Worm (Caenorhabditis elegans) whole organism, late embryonic: ENCODE data around the gene C05E11.7.
A peak's percentile ranks its signal among the peaks of the same experiment; 100 is the strongest.

Experiments
- C08G9.2 ChIP-seq: sonication (generic microtip); optimal IDR thresholded peaks from 2 replicates; lab custom pipeline; 2016; ENCODE audit warnings: mild to moderate bottlenecking, missing genetic modification characterization, moderate library complexity, missing compliant biosample characterization
- C38D4.7 ChIP-seq: fragments of 200-800 bp; sonication (Bioruptor generic); optimal IDR thresholded peaks from 2 replicates; lab custom pipeline; 2018; ENCODE audit warnings: mild to moderate bottlenecking, missing genetic modification characterization, moderate library complexity, missing compliant biosample characterization
- F13H6.1 ChIP-seq: sonication (generic microtip); optimal IDR thresholded peaks from 2 replicates; lab custom pipeline; 2016; ENCODE audit warnings: missing genetic modification characterization, missing compliant biosample characterization
- K02D7.2 ChIP-seq: sonication (generic microtip); optimal IDR thresholded peaks from 2 replicates; lab custom pipeline; 2017; ENCODE audit warnings: mild to moderate bottlenecking, missing genetic modification characterization, missing compliant biosample characterization
- K09A11.1 ChIP-seq: sonication (generic microtip); optimal IDR thresholded peaks from 2 replicates; lab custom pipeline; 2017; ENCODE audit warnings: antibody characterized with exemption, mild to moderate bottlenecking, missing genetic modification characterization, missing compliant biosample characterization; ENCODE audit not compliant: insufficient read depth
- Y22D7AL.16 ChIP-seq: sonication (generic microtip); optimal IDR thresholded peaks from 2 replicates; lab custom pipeline; 2016; ENCODE audit warnings: missing genetic modification characterization, missing compliant biosample characterization
- ceh-18 ChIP-seq: sonication (generic microtip); optimal IDR thresholded peaks from 2 replicates; lab custom pipeline; 2016; ENCODE audit warnings: missing genetic modification characterization, missing compliant biosample characterization
- ceh-19 ChIP-seq: fragments of 200-800 bp; sonication (Bioruptor generic); optimal IDR thresholded peaks from 2 replicates; lab custom pipeline; 2018; ENCODE audit warnings: mild to moderate bottlenecking, missing genetic modification characterization, missing compliant biosample characterization
- ceh-2 ChIP-seq: sonication (generic microtip); optimal IDR thresholded peaks from 2 replicates; lab custom pipeline; 2016; ENCODE audit warnings: missing genotype, missing genetic modification characterization, missing compliant biosample characterization
- ceh-22 ChIP-seq: sonication (generic microtip); optimal IDR thresholded peaks from 2 replicates; lab custom pipeline; 2017; ENCODE audit warnings: missing biosample characterization, missing genetic modification characterization
- ceh-30 ChIP-seq: fragments of 150-350 bp; optimal IDR thresholded peaks from 2 replicates; lab custom pipeline; 2014; ENCODE audit warnings: missing biosample characterization, missing genetic modification characterization
- ceh-34 ChIP-seq: sonication (generic microtip); optimal IDR thresholded peaks from 2 replicates; lab custom pipeline; 2016; ENCODE audit warnings: mild to moderate bottlenecking, missing genetic modification characterization, missing compliant biosample characterization
- ceh-45 ChIP-seq: fragments of 200-800 bp; sonication (Bioruptor generic); IDR thresholded peaks from 2 replicates; pipeline ENCODE4 v1.3.6; 2022; ENCODE audit warnings: missing genetic modification reagents, missing genetic modification characterization, missing compliant biosample characterization
- ceh-48 ChIP-seq: sonication (generic microtip); optimal IDR thresholded peaks from 2 replicates; lab custom pipeline; 2016; ENCODE audit warnings: missing genetic modification characterization, inconsistent platforms, missing compliant biosample characterization
- ceh-6 ChIP-seq: fragments of 200-800 bp; sonication (Bioruptor generic); optimal IDR thresholded peaks from 2 replicates; lab custom pipeline; 2018; ENCODE audit warnings: mild to moderate bottlenecking, missing genetic modification characterization, missing compliant biosample characterization
- ceh-9 ChIP-seq: sonication (generic microtip); optimal IDR thresholded peaks from 2 replicates; lab custom pipeline; 2016; ENCODE audit warnings: mild to moderate bottlenecking, missing genetic modification characterization, inconsistent platforms, missing compliant biosample characterization
- dmd-4 ChIP-seq: sonication (generic microtip); optimal IDR thresholded peaks from 2 replicates; lab custom pipeline; 2016; ENCODE audit warnings: borderline replicate concordance, missing genetic modification characterization, missing compliant biosample characterization
- elt-2 ChIP-seq: sonication (generic microtip); optimal IDR thresholded peaks from 2 replicates; lab custom pipeline; 2016; ENCODE audit warnings: missing genetic modification reagents, missing genetic modification characterization, missing compliant biosample characterization
- elt-4 ChIP-seq: sonication (generic microtip); optimal IDR thresholded peaks from 2 replicates; lab custom pipeline; 2016; ENCODE audit warnings: missing genetic modification characterization, missing compliant biosample characterization
- fax-1 ChIP-seq: sonication (generic microtip); optimal IDR thresholded peaks from 2 replicates; lab custom pipeline; 2016; ENCODE audit warnings: missing genotype, missing genetic modification characterization, missing compliant biosample characterization
- fkh-10 ChIP-seq: fragments of 150-350 bp; optimal IDR thresholded peaks from 2 replicates; lab custom pipeline; 2014; ENCODE audit warnings: missing biosample characterization, missing genetic modification reagents, missing genetic modification characterization
- fkh-6 ChIP-seq: sonication (generic microtip); optimal IDR thresholded peaks from 2 replicates; lab custom pipeline; 2016; ENCODE audit warnings: missing genetic modification characterization, missing compliant biosample characterization
- hlh-13 ChIP-seq: fragments of 200-800 bp; sonication (Bioruptor generic); optimal IDR thresholded peaks from 2 replicates; lab custom pipeline; 2018; ENCODE audit warnings: mild to moderate bottlenecking, missing genetic modification characterization, missing compliant biosample characterization
- hlh-15 ChIP-seq: sonication (generic microtip); optimal IDR thresholded peaks from 2 replicates; lab custom pipeline; 2016; ENCODE audit warnings: missing genetic modification characterization, missing compliant biosample characterization
- mec-3 ChIP-seq: sonication (generic microtip); optimal IDR thresholded peaks from 2 replicates; lab custom pipeline; 2016; ENCODE audit warnings: borderline replicate concordance, missing genetic modification characterization, missing compliant biosample characterization
- nhr-11 ChIP-seq: fragments of 150-350 bp; optimal IDR thresholded peaks from 2 replicates; lab custom pipeline; 2014; ENCODE audit warnings: missing biosample characterization, missing genetic modification characterization
- npax-4 ChIP-seq: sonication (generic microtip); optimal IDR thresholded peaks from 2 replicates; lab custom pipeline; 2016; ENCODE audit warnings: missing genetic modification characterization, missing compliant biosample characterization
- odd-2 ChIP-seq: sonication (generic microtip); optimal IDR thresholded peaks from 2 replicates; lab custom pipeline; 2017; ENCODE audit warnings: antibody characterized with exemption, mild to moderate bottlenecking, missing genetic modification characterization, missing compliant biosample characterization
- pag-3 ChIP-seq: sonication (generic microtip); optimal IDR thresholded peaks from 2 replicates; lab custom pipeline; 2016; ENCODE audit warnings: missing compliant biosample characterization, missing genetic modification characterization, borderline replicate concordance
- pax-1 ChIP-seq: fragments of 150-350 bp; optimal IDR thresholded peaks from 2 replicates; lab custom pipeline; 2014; ENCODE audit warnings: missing biosample characterization, missing genetic modification characterization
- pha-2 ChIP-seq: sonication (generic microtip); optimal IDR thresholded peaks from 2 replicates; lab custom pipeline; 2017; ENCODE audit warnings: mild to moderate bottlenecking, missing genetic modification characterization, missing compliant biosample characterization
- pqm-1 ChIP-seq: sonication (generic microtip); optimal IDR thresholded peaks from 2 replicates; lab custom pipeline; 2016; ENCODE audit warnings: missing genetic modification characterization, missing compliant biosample characterization
- sox-4 ChIP-seq: sonication (generic microtip); optimal IDR thresholded peaks from 2 replicates; lab custom pipeline; 2017; ENCODE audit warnings: mild to moderate bottlenecking, missing genetic modification characterization, inconsistent platforms, missing compliant biosample characterization
- syd-9 ChIP-seq: sonication (generic microtip); optimal IDR thresholded peaks from 2 replicates; lab custom pipeline; 2016; ENCODE audit warnings: mild to moderate bottlenecking, missing genetic modification characterization, moderate library complexity, missing compliant biosample characterization
- tbx-7 ChIP-seq: sonication (generic microtip); optimal IDR thresholded peaks from 2 replicates; lab custom pipeline; 2016; ENCODE audit warnings: missing genotype, missing genetic modification characterization, missing compliant biosample characterization
- unc-42 ChIP-seq: sonication (generic microtip); optimal IDR thresholded peaks from 2 replicates; lab custom pipeline; 2016; ENCODE audit warnings: missing genotype, missing genetic modification characterization, missing compliant biosample characterization
- unc-55 ChIP-seq: sonication (generic microtip); optimal IDR thresholded peaks from 2 replicates; lab custom pipeline; 2017; ENCODE audit warnings: missing biosample characterization, missing genetic modification reagents, missing genetic modification characterization
- unc-86 ChIP-seq: sonication (generic microtip); optimal IDR thresholded peaks from 2 replicates; lab custom pipeline; 2016; ENCODE audit warnings: missing genetic modification characterization, missing compliant biosample characterization
- zip-5 ChIP-seq: sonication (generic microtip); optimal IDR thresholded peaks from 2 replicates; lab custom pipeline; 2016; ENCODE audit warnings: missing genetic modification characterization, missing compliant biosample characterization
- ztf-16 ChIP-seq: sonication (generic microtip); optimal IDR thresholded peaks from 2 replicates; lab custom pipeline; 2017; ENCODE audit warnings: missing genetic modification characterization, missing compliant biosample characterization

Gene C05E11.7

ce11 chrX:4569276-4569675 lies 16.2 kb downstream of the C05E11.7 start:
- TF ChIP-seq tbx-7 (no peak), ceh-2 (tag; lab: Kevin White, UChicago) (no peak), hlh-13 (GFP tag; lab: Kevin White, UChicago) (no peak), unc-42 (tag; lab: Kevin White, UChicago) (no peak), pha-2 (tag; lab: Kevin White, UChicago) (no peak), ceh-18 (tag; lab: Kevin White, UChicago) (no peak), ztf-16 (tag; lab: Kevin White, UChicago) (no peak), ceh-48 (tag; lab: Kevin White, UChicago) (no peak), Y22D7AL.16 (tag; lab: Kevin White, UChicago) (no peak), C38D4.7 (GFP tag; lab: Kevin White, UChicago) (no peak), fkh-10 (GFP tag; lab: Kevin White, UChicago) (no peak), sox-4 (tag; lab: Kevin White, UChicago) (no peak), hlh-15 (tag; lab: Kevin White, UChicago) (no peak), C08G9.2 (tag; lab: Kevin White, UChicago) (no peak), K02D7.2 (tag; lab: Kevin White, UChicago) (no peak), fax-1 (no peak)

ce11 chrX:4567110-4567509 lies 18.4 kb downstream of the C05E11.7 start:
- no peak for TF ChIP-seq sox-4 (tag; lab: Kevin White, UChicago)
- no peak for TF ChIP-seq F13H6.1 (tag; lab: Kevin White, UChicago)
- TF ChIP-seq nhr-11 (tag; lab: Kevin White, UChicago), result no peak
- TF ChIP-seq ceh-34 (tag; lab: Kevin White, UChicago), result no peak
- no peak for TF ChIP-seq ceh-45 (GFP tag; lab: Robert Waterston, UW)
- no peak for TF ChIP-seq fax-1
- TF ChIP-seq ceh-2 (tag; lab: Kevin White, UChicago), result no peak
- no peak for TF ChIP-seq tbx-7
- no peak for TF ChIP-seq pax-1
- no peak for TF ChIP-seq zip-5
- no peak for TF ChIP-seq ceh-9 (tag; lab: Kevin White, UChicago)
- TF ChIP-seq unc-55, result no peak
- no peak for TF ChIP-seq syd-9 (tag; lab: Kevin White, UChicago)
- no peak for TF ChIP-seq elt-4 (tag; lab: Kevin White, UChicago)
- no peak for TF ChIP-seq unc-42 (tag; lab: Kevin White, UChicago)
- TF ChIP-seq pqm-1 (tag; lab: Kevin White, UChicago), result no peak
- TF ChIP-seq mec-3 (tag; lab: Kevin White, UChicago), result no peak
- no peak for TF ChIP-seq fkh-6
- no peak for TF ChIP-seq ceh-18 (tag; lab: Kevin White, UChicago)
- TF ChIP-seq K09A11.1 (tag; lab: Kevin White, UChicago), result no peak

ce11 chrX:4564717-4565316 lies 20.7 kb downstream of the C05E11.7 start, which contains the start of gene amt-4:
Gene amt-4, plus strand, starts transcription at chrX:4565302.
- TF ChIP-seq ceh-6 (GFP tag; lab: Kevin White, UChicago) (no peak), elt-2 (tag; lab: Kevin White, UChicago) (peak; percentile 50)

ce11 chrX:4562288-4562687 lies 23.2 kb downstream of the C05E11.7 start:
- TF ChIP-seq npax-4 (no peak), unc-42 (tag; lab: Kevin White, UChicago) (no peak), odd-2 (tag; lab: Kevin White, UChicago) (no peak)

- TF ChIP-seq elt-2 (tag; lab: Kevin White, UChicago), result no peak
- no peak for TF ChIP-seq ceh-9 (tag; lab: Kevin White, UChicago)
- no peak for TF ChIP-seq ceh-19 (GFP tag; lab: Kevin White, UChicago)
- no peak for TF ChIP-seq dmd-4 (tag; lab: Kevin White, UChicago)
- no peak for TF ChIP-seq ceh-34 (tag; lab: Kevin White, UChicago)
- no peak for TF ChIP-seq nhr-11 (tag; lab: Kevin White, UChicago)
- TF ChIP-seq K02D7.2 (tag; lab: Kevin White, UChicago), result no peak
- TF ChIP-seq unc-55, result no peak
- no peak for TF ChIP-seq ceh-30 (tag; lab: Kevin White, UChicago)
- TF ChIP-seq ceh-6 (GFP tag; lab: Kevin White, UChicago), result no peak
- TF ChIP-seq C38D4.7 (GFP tag; lab: Kevin White, UChicago), result no peak
- TF ChIP-seq pag-3, result no peak
- TF ChIP-seq ceh-22 (tag; lab: Kevin White, UChicago), result no peak
- no peak for TF ChIP-seq hlh-13 (GFP tag; lab: Kevin White, UChicago)
- no peak for TF ChIP-seq pha-2 (tag; lab: Kevin White, UChicago)
- TF ChIP-seq unc-86 (tag; lab: Kevin White, UChicago), result no peak
These were observed 23.6 kb downstream of the C05E11.7 start, which contains the start of gene C05E11.6 for ce11 chrX:4561863-4562262. Gene C05E11.6, plus strand, starts transcription at chrX:4562163.
